Worm (Caenorhabditis elegans): Measurements from ENCODE around the gene pho-5.

pho-5 gene

ce11 chrIII:7287503-7287902, 1.8 kb upstream of the pho-5 start, which contains the start of gene ykt-6:
Gene ykt-6 (minus strand): TSS chrIII:7287603.
- TF ChIP-seq Y55F3AM.14 (GFP tag; optimal IDR thresholded peaks at IDR 0.05): no peak
- no peak for TF ChIP-seq mbf-1 (tag; optimal IDR thresholded peaks at IDR 0.05)
- no peak for TF ChIP-seq egl-27 (tag; optimal IDR thresholded peaks at IDR 0.05)
- TF ChIP-seq aly-2 (tag; optimal IDR thresholded peaks at IDR 0.05): no peak
- no peak for TF ChIP-seq alr-1 (tag; optimal IDR thresholded peaks at IDR 0.05)

- TF ChIP-seq sma-9 (GFP tag; optimal IDR thresholded peaks at IDR 0.05) (no peak), sma-9 (tag; optimal IDR thresholded peaks at IDR 0.05) (no peak), R02D3.7 (tag; optimal IDR thresholded peaks at IDR 0.05) (no peak), unc-55 (GFP tag; optimal IDR thresholded peaks at IDR 0.05) (peak; percentile 4), crh-2 (tag; optimal IDR thresholded peaks at IDR 0.05) (peak; percentile 51), peb-1 (tag; optimal IDR thresholded peaks at IDR 0.05) (no peak), nhr-237 (tag; optimal IDR thresholded peaks at IDR 0.05) (no peak), lsy-2 (tag; optimal IDR thresholded peaks at IDR 0.05) (peak in 1 of 2 experiments; percentile 68), F13H6.1 (tag; optimal IDR thresholded peaks at IDR 0.05) (no peak), snpc-4 (tag; optimal IDR thresholded peaks at IDR 0.05) (no peak)
Measured at ce11 chrIII:7281179-7281578, 4.5 kb downstream of the pho-5 start, which contains the start of gene B0361.3. Gene B0361.3 (plus strand): TSS chrIII:7281462.

DNA sequence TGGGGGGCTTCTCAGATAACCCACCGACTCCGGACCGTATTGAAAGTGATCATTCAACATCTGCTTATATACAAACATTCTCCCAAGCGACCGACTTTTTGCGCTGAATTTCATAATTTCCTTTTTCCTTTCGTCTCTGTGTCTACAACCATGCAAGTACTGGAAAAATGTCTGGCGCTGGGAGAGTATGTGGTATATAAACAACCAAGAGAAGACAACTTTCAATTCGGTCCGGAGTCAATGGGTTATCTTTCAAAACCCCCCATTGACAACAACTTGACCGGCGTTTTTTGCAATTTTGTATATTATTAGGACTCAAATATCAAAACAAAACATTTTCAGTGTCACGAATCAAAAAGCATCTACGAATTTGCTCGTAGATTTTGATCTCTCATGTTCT, 7.2 kb downstream of the pho-5 start:
- TF ChIP-seq lin-39 (tag; optimal IDR thresholded peaks at IDR 0.05) (no peak), ZK546.5 (tag; optimal IDR thresholded peaks at IDR 0.05) (no peak), crh-2 (tag; optimal IDR thresholded peaks at IDR 0.05) (peak; percentile 76), fos-1 (tag; optimal IDR thresholded peaks at IDR 0.05) (peak; percentile 43), lin-13 (GFP tag; optimal IDR thresholded peaks at IDR 0.05) (no peak), sma-9 (GFP tag; optimal IDR thresholded peaks at IDR 0.05) (peak; percentile 75), sma-9 (tag; optimal IDR thresholded peaks at IDR 0.05) (no peak), elt-1 (tag; optimal IDR thresholded peaks at IDR 0.05) (no peak), nhr-6 (tag; optimal IDR thresholded peaks at IDR 0.05) (peak; percentile 16), nhr-11 (tag; optimal IDR thresholded peaks at IDR 0.05) (no peak), dmd-4 (tag; optimal IDR thresholded peaks at IDR 0.05) (peak; percentile 44), ztf-4 (tag; optimal IDR thresholded peaks at IDR 0.05) (no peak), ztf-11 (tag; optimal IDR thresholded peaks at IDR 0.05) (no peak), sma-3 (GFP tag; optimal IDR thresholded peaks at IDR 0.05) (peak; percentile 34), nhr-25 (tag; optimal IDR thresholded peaks at IDR 0.05) (no peak), aly-2 (tag; optimal IDR thresholded peaks at IDR 0.05) (no peak), gmeb-1 (tag; optimal IDR thresholded peaks at IDR 0.05) (peak; percentile 88), unc-55 (GFP tag; optimal IDR thresholded peaks at IDR 0.05) (peak; percentile 39), C34F6.9 (tag; optimal IDR thresholded peaks at IDR 0.05) (peak; percentile 39), ceh-16 (tag; optimal IDR thresholded peaks at IDR 0.05) (no peak), snpc-4 (tag; optimal IDR thresholded peaks at IDR 0.05) (peak; percentile 99), nhr-21 (tag; optimal IDR thresholded peaks at IDR 0.05) (peak; percentile 35), skn-1 (tag; optimal IDR thresholded peaks at IDR 0.05) (no peak), nhr-129 (tag; optimal IDR thresholded peaks at IDR 0.05) (peak; percentile 83), lsy-2 (tag; optimal IDR thresholded peaks at IDR 0.05) (peak; percentile 67 to 69), lin-11 (tag; optimal IDR thresholded peaks at IDR 0.05) (peak; percentile 43), nhr-77 (tag; optimal IDR thresholded peaks at IDR 0.05) (peak; percentile 35), F13H6.1 (tag; optimal IDR thresholded peaks at IDR 0.05) (no peak)

DNA sequence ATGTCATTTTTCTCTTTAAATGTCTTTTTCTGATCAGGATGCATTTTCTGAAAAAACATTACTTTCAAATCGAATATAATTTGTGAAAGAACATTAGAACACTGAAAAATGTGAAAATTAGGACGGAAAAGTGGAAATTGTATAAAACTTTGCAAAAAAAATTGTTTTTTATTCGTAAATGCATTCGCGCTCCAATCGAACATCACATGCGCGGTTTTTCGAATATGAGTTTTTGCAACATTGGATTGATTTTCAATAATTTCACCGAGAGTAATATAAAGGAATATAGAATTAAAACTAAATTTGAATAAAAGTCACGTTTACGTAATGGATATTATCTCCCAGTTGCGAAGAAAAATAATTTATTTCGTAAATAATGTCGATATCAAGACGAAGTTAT, 8.5 kb downstream of the pho-5 start, which contains the start of the genes spot-1 and B0361.11:
Gene spot-1, minus strand, starts transcription at position 47 of the 400 bp plus-strand sequence.
Gene B0361.11, plus strand, starts transcription at position 372 of the 400 bp plus-strand sequence.
- TF ChIP-seq unc-55 (GFP tag; optimal IDR thresholded peaks at IDR 0.05): peak; percentile 79
- TF ChIP-seq snpc-4 (tag; optimal IDR thresholded peaks at IDR 0.05): peak; percentile 59
- no peak for TF ChIP-seq ZK546.5 (tag; optimal IDR thresholded peaks at IDR 0.05)
- TF ChIP-seq crh-2 (tag; optimal IDR thresholded peaks at IDR 0.05): peak; percentile 58
- TF ChIP-seq sma-3 (GFP tag; optimal IDR thresholded peaks at IDR 0.05): peak; percentile 38
- TF ChIP-seq nhr-10 (tag; optimal IDR thresholded peaks at IDR 0.05): no peak
- peak; percentile 39 for TF ChIP-seq sma-9 (GFP tag; optimal IDR thresholded peaks at IDR 0.05)
- no peak for TF ChIP-seq sma-9 (tag; optimal IDR thresholded peaks at IDR 0.05)
- TF ChIP-seq nhr-25 (tag; optimal IDR thresholded peaks at IDR 0.05): peak; percentile 28
- peak; percentile 42 for TF ChIP-seq nhr-21 (tag; optimal IDR thresholded peaks at IDR 0.05)
- peak; percentile 6 for TF ChIP-seq nhr-6 (tag; optimal IDR thresholded peaks at IDR 0.05)
- no peak for TF ChIP-seq nhr-11 (tag; optimal IDR thresholded peaks at IDR 0.05)
- no peak for TF ChIP-seq peb-1 (tag; optimal IDR thresholded peaks at IDR 0.05)
- no peak for TF ChIP-seq mdl-1 (tag; optimal IDR thresholded peaks at IDR 0.05)
- no peak for TF ChIP-seq lin-39 (tag; optimal IDR thresholded peaks at IDR 0.05)
- peak; percentile 80 for TF ChIP-seq C34F6.9 (tag; optimal IDR thresholded peaks at IDR 0.05)
- TF ChIP-seq F13H6.1 (tag; optimal IDR thresholded peaks at IDR 0.05): no peak
- no peak for TF ChIP-seq ztf-11 (tag; optimal IDR thresholded peaks at IDR 0.05)
- TF ChIP-seq zag-1 (tag; optimal IDR thresholded peaks at IDR 0.05): no peak
- TF ChIP-seq nhr-129 (tag; optimal IDR thresholded peaks at IDR 0.05): peak; percentile 36
- TF ChIP-seq ama-1 (optimal IDR thresholded peaks at IDR 0.05): no peak
- TF ChIP-seq Y55F3AM.14 (GFP tag; optimal IDR thresholded peaks at IDR 0.05): no peak
- TF ChIP-seq blmp-1 (tag; optimal IDR thresholded peaks at IDR 0.05; ENCODE audit: insufficient read depth): peak; percentile 32
- no peak for TF ChIP-seq unc-39 (tag; optimal IDR thresholded peaks at IDR 0.05)
- TF ChIP-seq ztf-4 (tag; optimal IDR thresholded peaks at IDR 0.05): no peak
- TF ChIP-seq alr-1 (tag; optimal IDR thresholded peaks at IDR 0.05): no peak
- peak; percentile 99 for TF ChIP-seq gmeb-1 (tag; optimal IDR thresholded peaks at IDR 0.05)
- peak; percentile 59 for TF ChIP-seq lin-13 (GFP tag; optimal IDR thresholded peaks at IDR 0.05)
- peak; percentile 55 to 88 for TF ChIP-seq lsy-2 (tag; optimal IDR thresholded peaks at IDR 0.05)
